Worm (Caenorhabditis elegans): Measurements from ENCODE around the gene F58A4.2.
A peak's percentile ranks its signal among the peaks of the same experiment; 100 is the strongest.

Gene F58A4.2

DNA sequence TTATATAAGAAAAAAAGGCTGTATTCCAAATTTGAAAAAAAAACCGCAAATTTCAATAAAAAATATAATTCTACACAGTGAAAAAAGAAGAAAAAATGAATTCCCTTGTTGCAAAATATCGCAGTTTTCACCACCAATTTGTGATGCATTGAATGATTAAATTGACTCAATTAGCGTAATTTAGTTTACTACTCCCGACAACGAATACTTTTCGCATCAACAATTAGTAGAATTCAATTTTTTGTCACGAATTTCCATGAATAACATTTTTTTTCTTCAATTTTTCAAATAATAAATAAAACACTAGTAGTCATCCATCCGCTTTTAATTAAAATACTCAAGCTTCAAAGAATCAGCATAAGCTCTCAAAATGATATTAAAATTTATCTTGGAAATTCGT, 15.2 kb downstream of the F58A4.2 start:
- TF ChIP-seq snu-23 (GFP tag; optimal IDR thresholded peaks at IDR 0.05): no peak
- TF ChIP-seq hpl-2 (GFP tag; optimal IDR thresholded peaks at IDR 0.05): no peak
- no peak for TF ChIP-seq rnt-1 (tag; optimal IDR thresholded peaks at IDR 0.05)
- TF ChIP-seq lsy-2 (tag; optimal IDR thresholded peaks at IDR 0.05): peak; percentile 5 to 29
- no peak for TF ChIP-seq irx-1 (tag; optimal IDR thresholded peaks at IDR 0.05)
- no peak for TF ChIP-seq lin-39 (tag; optimal IDR thresholded peaks at IDR 0.05)
- TF ChIP-seq nhr-76 (tag; optimal IDR thresholded peaks at IDR 0.05): no peak
- no peak for TF ChIP-seq lin-35 (GFP tag; optimal IDR thresholded peaks at IDR 0.05)
- no peak for TF ChIP-seq C16A3.4 (tag; optimal IDR thresholded peaks at IDR 0.05)
- no peak for TF ChIP-seq aly-2 (tag; optimal IDR thresholded peaks at IDR 0.05)
- TF ChIP-seq sox-4 (tag; optimal IDR thresholded peaks at IDR 0.05): no peak
- TF ChIP-seq efl-3 (GFP tag; optimal IDR thresholded peaks at IDR 0.05): no peak
- TF ChIP-seq ceh-8 (GFP tag; optimal IDR thresholded peaks at IDR 0.05): peak; percentile 94
- TF ChIP-seq ets-5 (GFP tag; IDR thresholded peaks at IDR 0.05): no peak
- no peak for TF ChIP-seq dpl-1 (GFP tag; optimal IDR thresholded peaks at IDR 0.05)
- TF ChIP-seq lin-14 (GFP tag; optimal IDR thresholded peaks at IDR 0.05): peak; percentile 72
- TF ChIP-seq blmp-1 (tag; optimal IDR thresholded peaks at IDR 0.05): no peak
- TF ChIP-seq zag-1 (tag; optimal IDR thresholded peaks at IDR 0.05): peak; percentile 6
- no peak for TF ChIP-seq mdl-1 (tag; optimal IDR thresholded peaks at IDR 0.05)
- TF ChIP-seq ztf-4 (tag; optimal IDR thresholded peaks at IDR 0.05): no peak
- no peak for TF ChIP-seq vab-15 (tag; optimal IDR thresholded peaks at IDR 0.05)
- no peak for TF ChIP-seq ceh-82 (tag; optimal IDR thresholded peaks at IDR 0.05)
- TF ChIP-seq egl-27 (tag; optimal IDR thresholded peaks at IDR 0.05): no peak
- TF ChIP-seq nhr-237 (tag; optimal IDR thresholded peaks at IDR 0.05): no peak
- no peak for TF ChIP-seq nhr-77 (tag; optimal IDR thresholded peaks at IDR 0.05)
- no peak for TF ChIP-seq dsc-1 (tag; optimal IDR thresholded peaks at IDR 0.05)
- no peak for TF ChIP-seq skn-1 (tag; optimal IDR thresholded peaks at IDR 0.05)
- no peak for TF ChIP-seq tbx-2 (tag; optimal IDR thresholded peaks at IDR 0.05)
- peak; percentile 38 for TF ChIP-seq fkh-8 (tag; optimal IDR thresholded peaks at IDR 0.05)
- no peak for TF ChIP-seq lin-13 (GFP tag; optimal IDR thresholded peaks at IDR 0.05)
- TF ChIP-seq nhr-71 (tag; optimal IDR thresholded peaks at IDR 0.05): peak; percentile 52
- TF ChIP-seq unc-130 (tag; optimal IDR thresholded peaks at IDR 0.05): no peak
- TF ChIP-seq nhr-47 (tag; optimal IDR thresholded peaks at IDR 0.05): peak; percentile 36
- no peak for TF ChIP-seq sptf-1 (tag; optimal IDR thresholded peaks at IDR 0.05)
- TF ChIP-seq isw-1 (GFP tag; IDR thresholded peaks at IDR 0.05): no peak
- no peak for TF ChIP-seq ceh-90 (tag; optimal IDR thresholded peaks at IDR 0.05)
- no peak for TF ChIP-seq aha-1 (tag; optimal IDR thresholded peaks at IDR 0.05)
- TF ChIP-seq unc-86 (tag; optimal IDR thresholded peaks at IDR 0.05): no peak
- TF ChIP-seq mep-1 (tag; optimal IDR thresholded peaks at IDR 0.05): no peak
- no peak for TF ChIP-seq jun-1 (tag; optimal IDR thresholded peaks at IDR 0.05)

DNA sequence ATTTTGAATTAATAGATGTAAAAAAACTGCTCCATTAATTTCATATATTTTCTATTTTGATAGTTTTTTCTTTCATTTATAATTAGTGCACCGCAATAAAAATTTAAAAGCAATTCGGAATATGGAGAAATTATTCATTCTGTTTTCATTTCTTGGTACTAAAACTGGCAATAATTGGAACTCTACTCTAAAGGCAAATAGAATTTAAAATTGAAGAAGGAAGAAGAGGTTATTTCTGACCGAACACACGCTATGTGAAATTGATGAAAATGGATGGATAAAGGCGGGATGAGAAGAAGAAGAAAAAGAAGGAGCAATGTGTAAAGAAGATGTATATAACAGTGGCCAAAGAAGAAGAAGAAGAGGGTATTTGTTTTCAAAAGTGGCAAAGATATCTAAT, 17.3 kb downstream of the F58A4.2 start:
- TF ChIP-seq lsy-2 (tag; optimal IDR thresholded peaks at IDR 0.05): no peak
- no peak for TF ChIP-seq unc-86 (tag; optimal IDR thresholded peaks at IDR 0.05)
- no peak for TF ChIP-seq blmp-1 (tag; optimal IDR thresholded peaks at IDR 0.05)
- no peak for TF ChIP-seq nhr-47 (tag; optimal IDR thresholded peaks at IDR 0.05)
- TF ChIP-seq unc-62 (GFP tag; optimal IDR thresholded peaks at IDR 0.05): no peak
- no peak for TF ChIP-seq lin-13 (GFP tag; optimal IDR thresholded peaks at IDR 0.05)
- TF ChIP-seq lin-14 (GFP tag; optimal IDR thresholded peaks at IDR 0.05): no peak
- TF ChIP-seq ceh-8 (GFP tag; optimal IDR thresholded peaks at IDR 0.05): no peak
- TF ChIP-seq elt-2 (tag; optimal IDR thresholded peaks at IDR 0.05): no peak
- TF ChIP-seq ceh-63 (GFP tag; optimal IDR thresholded peaks at IDR 0.05): no peak
- TF ChIP-seq ztf-4 (tag; optimal IDR thresholded peaks at IDR 0.05): no peak
- TF ChIP-seq swsn-7 (tag; optimal IDR thresholded peaks at IDR 0.05): no peak
- TF ChIP-seq isw-1 (GFP tag; IDR thresholded peaks at IDR 0.05): no peak
- no peak for TF ChIP-seq unc-30 (tag; optimal IDR thresholded peaks at IDR 0.05)
- no peak for TF ChIP-seq sox-4 (tag; optimal IDR thresholded peaks at IDR 0.05)
- no peak for TF ChIP-seq ceh-90 (tag; optimal IDR thresholded peaks at IDR 0.05)
- no peak for TF ChIP-seq unc-98 (GFP tag; IDR thresholded peaks at IDR 0.05)
- no peak for TF ChIP-seq lin-39 (tag; optimal IDR thresholded peaks at IDR 0.05)

Data from whole organism, L1 larva.